Worm (Caenorhabditis elegans) whole organism, L1 larva: ENCODE data around the gene Y116F11B.2.

Source experiments
- ceh-82 ChIP-seq, 3 experiments: fragments of 150-350 bp in 1 of 3; sonication (generic microtip) in 2 of 3; optimal IDR thresholded peaks; 2 replicates each; lab custom pipeline; 2014 to 2017; ENCODE audit warnings: missing biosample characterization in 3 of 3, missing genetic modification characterization in 3 of 3
- irx-1 ChIP-seq: sonication (generic microtip); optimal IDR thresholded peaks from 2 replicates; lab custom pipeline; 2016; ENCODE audit warnings: missing genetic modification characterization, missing compliant biosample characterization
- nhr-76 ChIP-seq: sonication (generic microtip); optimal IDR thresholded peaks from 2 replicates; lab custom pipeline; 2017; ENCODE audit warnings: missing biosample characterization, missing genetic modification characterization
- snpc-4 ChIP-seq: fragments of 150-350 bp; optimal IDR thresholded peaks from 2 replicates; lab custom pipeline; 2014; ENCODE audit warnings: missing biosample characterization, missing genetic modification characterization
- tlp-1 ChIP-seq: fragments of 150-350 bp; optimal IDR thresholded peaks from 2 replicates; lab custom pipeline; 2014; ENCODE audit warnings: missing biosample characterization, missing genetic modification characterization
- zag-1 ChIP-seq: fragments of 150-350 bp; optimal IDR thresholded peaks from 2 replicates; lab custom pipeline; 2014; ENCODE audit warnings: missing biosample characterization, missing genetic modification characterization

ce11 chrV:19783829-19784228 lies 17.1 kb downstream of the Y116F11B.2 start, which contains the start of gene srt-45:
- TF ChIP-seq ceh-82 (tag; optimal IDR thresholded peaks at IDR 0.05; lab: Kevin White, UChicago) (no peak), zag-1 (no peak), nhr-76 (tag; lab: Kevin White, UChicago) (no peak), tlp-1 (no peak), irx-1 (no peak), snpc-4 (tag; lab: Kevin White, UChicago) (no peak)
